Worm (Caenorhabditis elegans) whole organism, L3 larva: ENCODE data around the gene F34H10.5.

Source experiments
- ZK546.5 ChIP-seq: sonication (generic microtip); optimal IDR thresholded peaks from 2 replicates; lab custom pipeline; 2017; ENCODE audit warnings: missing biosample characterization, missing genetic modification characterization
- aly-2 ChIP-seq: fragments of 150-350 bp; optimal IDR thresholded peaks from 2 replicates; lab custom pipeline; 2014; ENCODE audit warnings: missing biosample characterization, missing genetic modification characterization
- ceh-9 ChIP-seq: sonication (generic microtip); optimal IDR thresholded peaks from 2 replicates; lab custom pipeline; 2018; ENCODE audit warnings: missing biosample characterization, missing genetic modification characterization
- egl-27 ChIP-seq: sonication (generic microtip); optimal IDR thresholded peaks from 4 replicates; lab custom pipeline; 2017; ENCODE audit warnings: missing biosample characterization, missing genetic modification reagents, missing genetic modification characterization
- nfya-1 ChIP-seq: sonication (generic microtip); optimal IDR thresholded peaks from 2 replicates; lab custom pipeline; 2017; ENCODE audit warnings: missing genetic modification characterization, mild to moderate bottlenecking, missing compliant biosample characterization, antibody characterized with exemption, moderate library complexity; ENCODE audit not compliant: insufficient read depth
- nhr-11 ChIP-seq: fragments of 150-350 bp; optimal IDR thresholded peaks from 2 replicates; lab custom pipeline; 2014; ENCODE audit warnings: missing biosample characterization, missing genetic modification characterization
- nhr-237 ChIP-seq: fragments of 150-350 bp; optimal IDR thresholded peaks from 2 replicates; lab custom pipeline; 2014; ENCODE audit warnings: missing biosample characterization, missing genetic modification characterization
- nhr-28 ChIP-seq: fragments of 150-350 bp; optimal IDR thresholded peaks from 2 replicates; lab custom pipeline; 2014; ENCODE audit warnings: missing biosample characterization, missing genetic modification characterization
- nhr-67 ChIP-seq: fragments of 150-350 bp; optimal IDR thresholded peaks from 2 replicates; lab custom pipeline; 2014; ENCODE audit warnings: missing biosample characterization, missing genetic modification characterization
- pha-4 ChIP-seq: fragments of 150-350 bp; optimal IDR thresholded peaks from 2 replicates; lab custom pipeline; 2014; ENCODE audit warnings: missing biosample characterization, missing genetic modification reagents, missing genetic modification characterization
- pqm-1 ChIP-seq: fragments of 150-350 bp; optimal IDR thresholded peaks from 2 replicates; lab custom pipeline; 2017; ENCODE audit warnings: missing biosample characterization, missing genetic modification characterization, inconsistent platforms
- snpc-4 ChIP-seq: fragments of 150-350 bp; optimal IDR thresholded peaks from 2 replicates; lab custom pipeline; 2014; ENCODE audit warnings: missing biosample characterization, missing genetic modification characterization
- tbx-2 ChIP-seq: sonication (generic microtip); optimal IDR thresholded peaks from 2 replicates; lab custom pipeline; 2016; ENCODE audit warnings: mild to moderate bottlenecking, missing genetic modification characterization, missing compliant biosample characterization
- unc-39 ChIP-seq: sonication (generic microtip); optimal IDR thresholded peaks from 4 replicates; lab custom pipeline; 2017; ENCODE audit warnings: missing biosample characterization, missing genetic modification characterization

- TF ChIP-seq aly-2 (tag; lab: Kevin White, UChicago) (no peak), tbx-2 (tag; lab: Kevin White, UChicago) (no peak), ZK546.5 (tag; lab: Kevin White, UChicago) (no peak), pha-4 (peak; percentile 38), nhr-237 (tag; lab: Kevin White, UChicago) (no peak), snpc-4 (tag; lab: Kevin White, UChicago) (no peak), egl-27 (tag; lab: Kevin White, UChicago) (no peak), unc-39 (tag; lab: Kevin White, UChicago) (no peak), nhr-67 (tag; lab: Kevin White, UChicago) (no peak), ceh-9 (tag; lab: Kevin White, UChicago) (no peak), pqm-1 (peak; percentile 57), nhr-11 (no peak), nfya-1 (tag; lab: Kevin White, UChicago) (no peak), nhr-28 (tag; lab: Kevin White, UChicago) (no peak)
Measured at ce11 chrX:9679427-9679826, 44.0 kb downstream of the F34H10.5 start.
